Worm (Caenorhabditis elegans) whole organism, L3 larva: ENCODE measurements around the gene F01F1.14.

Experiments
- R02D3.7 ChIP-seq: fragments of 150-350 bp; optimal IDR thresholded peaks from 2 replicates; lab custom pipeline; 2014; ENCODE audit warnings: missing biosample characterization, missing genetic modification characterization
- ZK546.5 ChIP-seq: sonication (generic microtip); optimal IDR thresholded peaks from 2 replicates; lab custom pipeline; 2017; ENCODE audit warnings: missing biosample characterization, missing genetic modification characterization
- aly-2 ChIP-seq: fragments of 150-350 bp; optimal IDR thresholded peaks from 2 replicates; lab custom pipeline; 2014; ENCODE audit warnings: missing biosample characterization, missing genetic modification characterization
- ama-1 ChIP-seq: fragments of 150-350 bp; optimal IDR thresholded peaks from 2 replicates; lab custom pipeline; 2018
- ceh-16 ChIP-seq: sonication (generic microtip); optimal IDR thresholded peaks from 2 replicates; lab custom pipeline; 2017; ENCODE audit warnings: missing biosample characterization, missing genetic modification characterization
- ceh-28 ChIP-seq: fragments of 150-350 bp; optimal IDR thresholded peaks from 2 replicates; lab custom pipeline; 2014; ENCODE audit warnings: missing biosample characterization, missing genetic modification reagents, missing genetic modification characterization
- ceh-82 ChIP-seq: fragments of 150-350 bp; optimal IDR thresholded peaks from 2 replicates; lab custom pipeline; 2014; ENCODE audit warnings: missing biosample characterization, missing genetic modification characterization
- ceh-9 ChIP-seq: sonication (generic microtip); optimal IDR thresholded peaks from 2 replicates; lab custom pipeline; 2018; ENCODE audit warnings: missing biosample characterization, missing genetic modification characterization
- daf-12 ChIP-seq: fragments of 150-350 bp; optimal IDR thresholded peaks from 2 replicates; lab custom pipeline; 2014; ENCODE audit warnings: missing biosample characterization, missing genetic modification reagents, missing genetic modification characterization
- egl-27 ChIP-seq: sonication (generic microtip); optimal IDR thresholded peaks from 4 replicates; lab custom pipeline; 2017; ENCODE audit warnings: missing biosample characterization, missing genetic modification reagents, missing genetic modification characterization
- egl-5 ChIP-seq: fragments of 150-350 bp; optimal IDR thresholded peaks from 2 replicates; lab custom pipeline; 2017; ENCODE audit warnings: missing biosample characterization, missing genetic modification reagents, missing genetic modification characterization, inconsistent platforms
- elt-1 ChIP-seq: fragments of 150-350 bp; optimal IDR thresholded peaks from 2 replicates; lab custom pipeline; 2014; ENCODE audit warnings: missing biosample characterization, missing genetic modification characterization
- elt-2 ChIP-seq: sonication (generic microtip); optimal IDR thresholded peaks from 2 replicates; lab custom pipeline; 2016; ENCODE audit warnings: missing genetic modification reagents, mild to moderate bottlenecking, missing genetic modification characterization, missing compliant biosample characterization
- elt-3 ChIP-seq, 3 experiments: fragments of 150-350 bp in 1 of 3; sonication (generic microtip) in 2 of 3; optimal IDR thresholded peaks; 2 replicates in 2 of 3; 4 replicates in 1 of 3; lab custom pipeline; 2014 to 2017; ENCODE audit warnings: missing biosample characterization in 3 of 3, missing genetic modification characterization in 3 of 3
- eor-1 ChIP-seq, 2 experiments: fragments of 150-350 bp; optimal IDR thresholded peaks; 2 replicates each; lab custom pipeline; 2014 to 2018; ENCODE audit warnings: missing biosample characterization in 2 of 2, missing genetic modification characterization in 2 of 2
- fkh-10 ChIP-seq: sonication (generic microtip); optimal IDR thresholded peaks from 2 replicates; lab custom pipeline; 2017; ENCODE audit warnings: missing biosample characterization, missing genetic modification reagents, missing genetic modification characterization
- fkh-2 ChIP-seq: fragments of 150-350 bp; optimal IDR thresholded peaks from 2 replicates; lab custom pipeline; 2014; ENCODE audit warnings: missing biosample characterization, missing genetic modification reagents, missing genetic modification characterization
- hmg-11 ChIP-seq: sonication (generic microtip); optimal IDR thresholded peaks from 2 replicates; lab custom pipeline; 2016; ENCODE audit warnings: missing genetic modification characterization, missing compliant biosample characterization
- jun-1 ChIP-seq: fragments of 150-350 bp; optimal IDR thresholded peaks from 2 replicates; lab custom pipeline; 2014; ENCODE audit warnings: missing biosample characterization, missing genetic modification reagents, missing genetic modification characterization
- lin-15B ChIP-seq: fragments of 150-350 bp; optimal IDR thresholded peaks from 2 replicates; lab custom pipeline; 2014; ENCODE audit warnings: missing biosample characterization, missing genetic modification characterization
- lin-39 ChIP-seq: fragments of 150-350 bp; optimal IDR thresholded peaks from 2 replicates; lab custom pipeline; 2018; ENCODE audit warnings: missing biosample characterization, missing genetic modification reagents, missing genetic modification characterization
- mdl-1 ChIP-seq: fragments of 150-350 bp; optimal IDR thresholded peaks from 2 replicates; lab custom pipeline; 2014; ENCODE audit warnings: missing biosample characterization, missing genetic modification characterization
- mml-1 ChIP-seq: fragments of 150-350 bp; sonication (generic microtip); optimal IDR thresholded peaks from 3 replicates; lab custom pipeline; 2014; ENCODE audit warnings: missing biosample characterization, missing genetic modification characterization
- nfya-1 ChIP-seq: sonication (generic microtip); optimal IDR thresholded peaks from 2 replicates; lab custom pipeline; 2017; ENCODE audit warnings: missing genetic modification characterization, mild to moderate bottlenecking, missing compliant biosample characterization, antibody characterized with exemption, moderate library complexity; ENCODE audit not compliant: insufficient read depth
- nhr-12 ChIP-seq: fragments of 150-350 bp; optimal IDR thresholded peaks from 2 replicates; lab custom pipeline; 2014; ENCODE audit warnings: missing biosample characterization, missing genetic modification characterization
- nhr-23 ChIP-seq: fragments of 150-350 bp; optimal IDR thresholded peaks from 2 replicates; lab custom pipeline; 2014; ENCODE audit warnings: missing biosample characterization, missing genetic modification reagents, missing genetic modification characterization
- nhr-237 ChIP-seq: fragments of 150-350 bp; optimal IDR thresholded peaks from 2 replicates; lab custom pipeline; 2014; ENCODE audit warnings: missing biosample characterization, missing genetic modification characterization
- nhr-25 ChIP-seq: sonication (generic microtip); optimal IDR thresholded peaks from 2 replicates; lab custom pipeline; 2017; ENCODE audit warnings: missing biosample characterization, missing genetic modification characterization
- nhr-28 ChIP-seq: fragments of 150-350 bp; optimal IDR thresholded peaks from 2 replicates; lab custom pipeline; 2014; ENCODE audit warnings: missing biosample characterization, missing genetic modification characterization
- nhr-67 ChIP-seq: fragments of 150-350 bp; optimal IDR thresholded peaks from 2 replicates; lab custom pipeline; 2014; ENCODE audit warnings: missing biosample characterization, missing genetic modification characterization
- nhr-76 ChIP-seq: fragments of 150-350 bp; sonication (generic microtip); optimal IDR thresholded peaks from 5 replicates; lab custom pipeline; 2014; ENCODE audit warnings: missing biosample characterization, missing genetic modification characterization
- nhr-77 ChIP-seq: fragments of 150-350 bp; optimal IDR thresholded peaks from 2 replicates; lab custom pipeline; 2014; ENCODE audit warnings: missing biosample characterization, missing genetic modification characterization
- pha-4 ChIP-seq: fragments of 150-350 bp; optimal IDR thresholded peaks from 2 replicates; lab custom pipeline; 2014; ENCODE audit warnings: missing biosample characterization, missing genetic modification reagents, missing genetic modification characterization
- pqm-1 ChIP-seq: fragments of 150-350 bp; optimal IDR thresholded peaks from 2 replicates; lab custom pipeline; 2017; ENCODE audit warnings: missing biosample characterization, missing genetic modification characterization, inconsistent platforms
- skn-1 ChIP-seq: fragments of 150-350 bp; optimal IDR thresholded peaks from 2 replicates; lab custom pipeline; 2014; ENCODE audit warnings: missing biosample characterization, missing genetic modification characterization
- snpc-4 ChIP-seq: fragments of 150-350 bp; optimal IDR thresholded peaks from 2 replicates; lab custom pipeline; 2014; ENCODE audit warnings: missing biosample characterization, missing genetic modification characterization
- tbx-2 ChIP-seq: sonication (generic microtip); optimal IDR thresholded peaks from 2 replicates; lab custom pipeline; 2016; ENCODE audit warnings: mild to moderate bottlenecking, missing genetic modification characterization, missing compliant biosample characterization
- unc-39 ChIP-seq: sonication (generic microtip); optimal IDR thresholded peaks from 4 replicates; lab custom pipeline; 2017; ENCODE audit warnings: missing biosample characterization, missing genetic modification characterization
- unc-62 ChIP-seq: fragments of 150-350 bp; sonication (generic microtip); optimal IDR thresholded peaks from 4 replicates; lab custom pipeline; 2014; ENCODE audit warnings: missing biosample characterization, missing genetic modification reagents, missing genetic modification characterization
- zag-1 ChIP-seq: fragments of 150-350 bp; optimal IDR thresholded peaks from 2 replicates; lab custom pipeline; 2014; ENCODE audit warnings: missing biosample characterization, missing genetic modification characterization
- ztf-11 ChIP-seq: fragments of 150-350 bp; optimal IDR thresholded peaks from 2 replicates; lab custom pipeline; 2014; ENCODE audit warnings: missing biosample characterization, missing genetic modification characterization
- ztf-4 ChIP-seq: fragments of 150-350 bp; optimal IDR thresholded peaks from 2 replicates; lab custom pipeline; 2014; ENCODE audit warnings: missing biosample characterization, missing genetic modification characterization

The F01F1.14 gene

ce11 chrIII:5902558-5902957, 19.8 kb upstream of the F01F1.14 start:
- no peak for TF ChIP-seq nhr-77 (tag; lab: Kevin White, UChicago)
- no peak for TF ChIP-seq pha-4 (tag; lab: Kevin White, UChicago)
- no peak for TF ChIP-seq ztf-11 (tag; lab: Kevin White, UChicago)
- TF ChIP-seq ztf-4, result no peak

- TF ChIP-seq elt-1 (tag; lab: Kevin White, UChicago) (no peak), ceh-82 (no peak), nfya-1 (tag; lab: Kevin White, UChicago) (no peak), aly-2 (tag; lab: Kevin White, UChicago) (no peak), jun-1 (tag; lab: Kevin White, UChicago) (no peak), daf-12 (tag; lab: Kevin White, UChicago) (no peak), ZK546.5 (no peak), nhr-237 (tag; lab: Kevin White, UChicago) (no peak), lin-39 (tag; lab: Kevin White, UChicago) (no peak), pha-4 (tag; lab: Kevin White, UChicago) (peak; percentile 50), pqm-1 (peak; percentile 23), nhr-23 (no peak), ceh-9 (no peak), nhr-67 (tag; lab: Kevin White, UChicago) (no peak), mml-1 (tag; lab: Kevin White, UChicago) (no peak), nhr-28 (no peak), hmg-11 (peak; percentile 4), nhr-77 (tag; lab: Kevin White, UChicago) (no peak), nhr-25 (tag; lab: Kevin White, UChicago) (no peak), egl-27 (no peak), elt-2 (tag; lab: Kevin White, UChicago) (peak; percentile 26), elt-3 (tag; optimal IDR thresholded peaks at IDR 0.05; lab: Kevin White, UChicago) (no peak), ceh-28 (tag; lab: Kevin White, UChicago) (no peak), unc-39 (no peak), ama-1 (lab: Kevin White, UChicago) (no peak), egl-5 (tag; lab: Kevin White, UChicago) (no peak)
These were observed 18.0 kb upstream of the F01F1.14 start for ce11 chrIII:5900709-5901108.

- TF ChIP-seq snpc-4, result no peak
- no peak for TF ChIP-seq nhr-12
- TF ChIP-seq skn-1 (tag; lab: Kevin White, UChicago), result no peak
- no peak for TF ChIP-seq zag-1
- TF ChIP-seq egl-27, result no peak
- no peak for TF ChIP-seq elt-2 (tag; lab: Kevin White, UChicago)
- no peak for TF ChIP-seq eor-1 (tag; optimal IDR thresholded peaks at IDR 0.05; lab: Kevin White, UChicago)
- no peak for TF ChIP-seq elt-3 (tag; optimal IDR thresholded peaks at IDR 0.05; lab: Kevin White, UChicago)
These were observed 15.9 kb upstream of the F01F1.14 start for ce11 chrIII:5898631-5899030.

- TF ChIP-seq nfya-1 (tag; lab: Kevin White, UChicago) (peak; percentile 1), ceh-82 (no peak)
These were observed 14.7 kb upstream of the F01F1.14 start for ce11 chrIII:5897468-5897867.

- TF ChIP-seq nfya-1 (tag; lab: Kevin White, UChicago) (no peak), ZK546.5 (no peak), hmg-11 (no peak), egl-5 (tag; lab: Kevin White, UChicago) (no peak), fkh-10 (GFP tag; lab: Kevin White, UChicago) (no peak), pqm-1 (no peak), nhr-76 (tag; lab: Kevin White, UChicago) (no peak), ztf-11 (tag; lab: Kevin White, UChicago) (no peak), mdl-1 (tag; lab: Kevin White, UChicago) (no peak), unc-62 (GFP tag; lab: Kevin White, UChicago) (no peak), ceh-16 (tag; lab: Kevin White, UChicago) (no peak), tbx-2 (tag; lab: Kevin White, UChicago) (no peak), lin-15B (tag; lab: Kevin White, UChicago) (no peak), fkh-2 (tag; lab: Kevin White, UChicago) (no peak), R02D3.7 (tag; lab: Kevin White, UChicago) (no peak)
These were observed 13.2 kb upstream of the F01F1.14 start, which contains the start of gene pxl-1 for ce11 chrIII:5895913-5896312. Gene pxl-1 (minus strand): TSS chrIII:5896013.
